Fruit fly (Drosophila melanogaster) whole organism, adult: Measurements from ENCODE around the gene Eip63F-1.

Source experiments
- CG11617 ChIP-seq: fragments of 200-800 bp; sonication (Bioruptor generic); optimal IDR thresholded peaks from 2 replicates; lab custom pipeline; 2017; ENCODE audit warnings: mild to moderate bottlenecking, missing biosample characterization, missing genetic modification reagents, missing genetic modification characterization
- CG12768 ChIP-seq: fragments of 200-800 bp; sonication (Bioruptor generic); optimal IDR thresholded peaks from 2 replicates; lab custom pipeline; 2017; ENCODE audit warnings: missing biosample characterization, missing genetic modification characterization, mild to moderate bottlenecking, moderate library complexity, missing genetic modification reagents
- CG14711 ChIP-seq: fragments of 200-800 bp; sonication (Bioruptor generic); optimal IDR thresholded peaks from 2 replicates; lab custom pipeline; 2018; ENCODE audit warnings: missing biosample characterization, mild to moderate bottlenecking, missing genetic modification characterization, moderate library complexity
- CG1620 ChIP-seq: fragments of 200-800 bp; sonication (Bioruptor generic); optimal IDR thresholded peaks from 2 replicates; lab custom pipeline; 2016; ENCODE audit warnings: missing biosample characterization, missing genetic modification characterization
- CG33017 ChIP-seq: fragments of 200-800 bp; sonication (Bioruptor generic); optimal IDR thresholded peaks from 2 replicates; lab custom pipeline; 2018; ENCODE audit warnings: missing biosample characterization, mild to moderate bottlenecking, missing genetic modification characterization, moderate library complexity
- CG5204 ChIP-seq: fragments of 200-800 bp; sonication (Bioruptor generic); optimal IDR thresholded peaks from 2 replicates; lab custom pipeline; 2016; ENCODE audit warnings: missing biosample characterization, missing genetic modification characterization
- CG7101 ChIP-seq: fragments of 200-800 bp; sonication (Bioruptor generic); optimal IDR thresholded peaks from 2 replicates; lab custom pipeline; 2018; ENCODE audit warnings: missing biosample characterization, mild to moderate bottlenecking, missing genetic modification characterization, moderate library complexity
- Clk ChIP-seq: fragments of 200-800 bp; sonication (Bioruptor generic); optimal IDR thresholded peaks from 2 replicates; lab custom pipeline; 2017; ENCODE audit warnings: missing biosample characterization, missing genetic modification characterization
- Crg-1 ChIP-seq: fragments of 200-800 bp; sonication (Bioruptor generic); optimal IDR thresholded peaks from 2 replicates; lab custom pipeline; 2016; ENCODE audit warnings: missing biosample characterization, missing genetic modification characterization
- Hr96 ChIP-seq: fragments of 200-800 bp; sonication (Bioruptor generic); optimal IDR thresholded peaks from 2 replicates; lab custom pipeline; 2016; ENCODE audit warnings: missing biosample characterization, missing genetic modification characterization
- Mnt ChIP-seq: fragments of 200-800 bp; sonication (Bioruptor generic); optimal IDR thresholded peaks from 2 replicates; lab custom pipeline; 2016; ENCODE audit warnings: missing biosample characterization, mild to moderate bottlenecking, missing genetic modification characterization
- kay ChIP-seq: fragments of 200-800 bp; sonication (Bioruptor generic); peaks from one replicate; lab custom pipeline; 2016; ENCODE audit warnings: missing biosample characterization, missing genetic modification characterization, borderline replicate concordance
- toe ChIP-seq: fragments of 200-800 bp; sonication (Bioruptor generic); optimal IDR thresholded peaks from 2 replicates; lab custom pipeline; 2016; ENCODE audit warnings: missing biosample characterization, missing genetic modification characterization

DNA sequence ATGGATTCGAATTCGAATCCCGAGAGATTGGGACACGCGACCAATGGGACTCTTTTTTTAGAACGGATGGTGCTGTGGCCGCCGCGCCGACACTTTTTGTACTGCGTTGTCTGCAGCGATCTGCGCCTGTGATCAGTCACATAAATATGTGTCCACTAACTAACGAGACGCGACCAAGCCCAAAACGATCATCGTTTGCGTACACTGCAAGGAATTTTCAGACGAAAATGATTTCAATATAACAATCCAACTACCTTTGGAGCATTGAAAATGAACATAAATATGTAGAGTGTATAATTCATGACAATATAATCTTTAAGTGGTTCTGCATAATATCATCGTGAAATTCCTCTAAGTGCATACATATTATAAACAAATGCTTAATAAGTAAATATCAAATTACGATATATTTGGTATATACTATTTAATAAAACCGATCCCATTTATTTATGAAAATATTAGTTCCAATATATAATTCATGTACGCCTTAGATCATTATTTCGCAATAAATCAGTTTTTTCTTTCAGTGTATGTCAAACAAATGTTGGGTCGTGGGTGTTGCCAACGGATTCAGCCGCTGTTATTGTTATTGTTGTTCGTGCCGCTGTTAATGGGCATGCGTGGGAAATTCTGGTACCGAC lies at the start of gene Eip63F-1:
- TF ChIP-seq CG14711 (tag; lab: Kevin White, UChicago) (no peak), Mnt (GFP tag; lab: Kevin White, UChicago) (no peak), CG1620 (no peak), Clk (GFP tag; lab: Kevin White, UChicago) (no peak), Crg-1 (GFP tag; lab: Kevin White, UChicago) (no peak), CG11617 (GFP tag; lab: Kevin White, UChicago) (no peak), CG7101 (tag; lab: Kevin White, UChicago) (no peak), kay (GFP tag; lab: Kevin White, UChicago) (no peak), toe (GFP tag; lab: Kevin White, UChicago) (no peak), CG33017 (tag; lab: Kevin White, UChicago) (no peak), Hr96 (no peak), CG5204 (GFP tag; lab: Kevin White, UChicago) (no peak), CG12768 (GFP tag; lab: Kevin White, UChicago) (no peak)
